Fruit fly (Drosophila melanogaster) whole organism, prepupa: ENCODE measurements around the gene Snmp2.
A peak's percentile ranks its signal among the peaks of the same experiment; 100 is the strongest.

Experiments
- CG6854 ChIP-seq: fragments of 200-800 bp; sonication (Bioruptor generic); optimal IDR thresholded peaks from 2 replicates; lab custom pipeline; 2017; ENCODE audit warnings: missing biosample characterization, mild to moderate bottlenecking, missing genetic modification characterization
- CG9139 ChIP-seq: fragments of 200-800 bp; sonication (Bioruptor generic); optimal IDR thresholded peaks from 3 replicates; lab custom pipeline; 2017; ENCODE audit warnings: missing biosample characterization, mild to moderate bottlenecking, missing genetic modification characterization
- Met ChIP-seq: fragments of 200-800 bp; sonication (Bioruptor generic); optimal IDR thresholded peaks from 3 replicates; lab custom pipeline; 2016; ENCODE audit warnings: missing biosample characterization, missing genetic modification characterization
- eg ChIP-seq: fragments of 200-800 bp; sonication (Bioruptor generic); IDR thresholded peaks from 3 replicates; pipeline ENCODE4 v1.3.6; 2022; ENCODE audit warnings: missing biosample characterization, missing genetic modification characterization
- esn ChIP-seq: fragments of 200-800 bp; sonication (Bioruptor generic); optimal IDR thresholded peaks from 2 replicates; lab custom pipeline; 2016; ENCODE audit warnings: missing biosample characterization, mild to moderate bottlenecking, missing genetic modification characterization, moderate library complexity

DNA sequence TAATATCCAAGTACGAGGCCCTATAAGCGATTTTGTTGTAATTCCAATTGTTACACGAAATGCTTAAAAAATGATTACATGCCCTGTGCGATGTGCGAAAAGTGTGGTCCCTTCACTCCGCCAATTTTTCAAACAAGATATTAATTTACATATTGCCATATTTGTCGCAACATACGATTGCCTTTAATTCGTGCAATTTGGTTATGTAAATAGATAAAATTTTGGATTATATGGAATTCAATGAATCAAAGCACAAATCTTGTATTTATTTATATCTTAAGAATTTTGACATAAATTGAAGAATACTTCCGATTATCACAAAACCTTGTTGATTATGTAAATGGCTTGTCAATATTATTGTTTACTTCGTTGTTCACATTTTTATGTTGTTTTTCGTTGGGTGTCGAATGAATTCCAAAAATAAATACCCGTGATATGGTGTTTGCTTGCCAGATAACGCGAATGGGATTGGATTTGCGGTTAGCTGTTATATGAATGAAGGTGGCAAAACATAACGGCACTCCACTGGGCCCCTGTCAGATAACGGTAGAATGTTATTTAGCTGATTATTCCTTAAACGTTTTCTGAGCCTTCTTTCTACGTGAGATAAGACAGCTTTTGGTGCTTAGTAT, 39.3 kb upstream of the Snmp2 start:
- peak; percentile 31 for TF ChIP-seq Met
- no peak for TF ChIP-seq eg
- no peak for TF ChIP-seq CG9139 (GFP tag; lab: Kevin White, UChicago)
- TF ChIP-seq esn (GFP tag; lab: Kevin White, UChicago): peak; percentile 54
- TF ChIP-seq CG6854 (GFP tag; lab: Kevin White, UChicago): no peak
